Worm (Caenorhabditis elegans) whole organism, L3 larva: ENCODE measurements around the gene ddi-1.

Experiments used
- ZK546.5 ChIP-seq: sonication (generic microtip); optimal IDR thresholded peaks from 2 replicates; lab custom pipeline; 2017; ENCODE audit warnings: missing biosample characterization, missing genetic modification characterization
- daf-12 ChIP-seq: fragments of 150-350 bp; optimal IDR thresholded peaks from 2 replicates; lab custom pipeline; 2014; ENCODE audit warnings: missing biosample characterization, missing genetic modification reagents, missing genetic modification characterization
- nfya-1 ChIP-seq: sonication (generic microtip); optimal IDR thresholded peaks from 2 replicates; lab custom pipeline; 2017; ENCODE audit warnings: missing genetic modification characterization, mild to moderate bottlenecking, missing compliant biosample characterization, antibody characterized with exemption, moderate library complexity; ENCODE audit not compliant: insufficient read depth
- nhr-11 ChIP-seq: fragments of 150-350 bp; optimal IDR thresholded peaks from 2 replicates; lab custom pipeline; 2014; ENCODE audit warnings: missing biosample characterization, missing genetic modification characterization
- nhr-28 ChIP-seq: fragments of 150-350 bp; optimal IDR thresholded peaks from 2 replicates; lab custom pipeline; 2014; ENCODE audit warnings: missing biosample characterization, missing genetic modification characterization
- nhr-67 ChIP-seq: fragments of 150-350 bp; optimal IDR thresholded peaks from 2 replicates; lab custom pipeline; 2014; ENCODE audit warnings: missing biosample characterization, missing genetic modification characterization
- skn-1 ChIP-seq: fragments of 150-350 bp; optimal IDR thresholded peaks from 2 replicates; lab custom pipeline; 2014; ENCODE audit warnings: missing biosample characterization, missing genetic modification characterization
- snpc-4 ChIP-seq: fragments of 150-350 bp; optimal IDR thresholded peaks from 2 replicates; lab custom pipeline; 2014; ENCODE audit warnings: missing biosample characterization, missing genetic modification characterization
- ztf-4 ChIP-seq: fragments of 150-350 bp; optimal IDR thresholded peaks from 2 replicates; lab custom pipeline; 2014; ENCODE audit warnings: missing biosample characterization, missing genetic modification characterization

ce11 chrIV:6524531-6524930 lies 1.9 kb downstream of the ddi-1 start, which contains the start of gene C01G5.5:
- TF ChIP-seq nfya-1 (no peak), nhr-67 (tag; lab: Kevin White, UChicago) (no peak), nhr-11 (tag; lab: Kevin White, UChicago) (no peak), daf-12 (tag; lab: Kevin White, UChicago) (no peak), nhr-28 (tag; lab: Kevin White, UChicago) (no peak), ztf-4 (no peak), skn-1 (tag; lab: Kevin White, UChicago) (no peak), ZK546.5 (tag; lab: Kevin White, UChicago) (no peak), snpc-4 (no peak)
